Fruit fly (Drosophila melanogaster) whole organism, wandering third instar larva: Measurements from ENCODE around the gene fipi.

Experiments used
- Abd-B ChIP-seq: fragments of >200 bp; optimal IDR thresholded peaks from 2 replicates; lab custom pipeline; 2017; ENCODE audit warnings: missing biosample characterization, missing genetic modification characterization
- CG32264 ChIP-seq: fragments of 200-800 bp; sonication (Bioruptor generic); optimal IDR thresholded peaks from 2 replicates; lab custom pipeline; 2016; ENCODE audit warnings: missing biosample characterization, missing genetic modification characterization
- CrebA ChIP-seq: fragments of 200-800 bp; sonication (Bioruptor generic); optimal IDR thresholded peaks from 2 replicates; lab custom pipeline; 2016; ENCODE audit warnings: missing biosample characterization, mild to moderate bottlenecking, missing genetic modification characterization, borderline replicate concordance
- Dfd ChIP-seq: fragments of >200 bp; optimal IDR thresholded peaks from 2 replicates; lab custom pipeline; 2017; ENCODE audit warnings: missing biosample characterization, missing genetic modification characterization
- Dif ChIP-seq: fragments of 200-275, 200-300 bp; sonication (Bioruptor generic); optimal IDR thresholded peaks from 2 replicates; lab custom pipeline; 2018; ENCODE audit warnings: missing biosample characterization, missing genetic modification characterization; ENCODE audit not compliant: partially characterized antibody
- GATAd ChIP-seq: sonication (Bioruptor generic); optimal IDR thresholded peaks from 2 replicates; lab custom pipeline; 2016; ENCODE audit warnings: missing biosample characterization, missing genetic modification characterization
- Hnf4 ChIP-seq: fragments of 200-800 bp; sonication (Bioruptor generic); optimal IDR thresholded peaks from 2 replicates; lab custom pipeline; 2016; ENCODE audit warnings: missing biosample characterization, mild to moderate bottlenecking, missing genetic modification characterization
- Hr78 ChIP-seq: fragments of >200 bp; optimal IDR thresholded peaks from 2 replicates; lab custom pipeline; 2017; ENCODE audit warnings: missing biosample characterization, missing genetic modification characterization
- Jra ChIP-seq: sonication (Bioruptor generic); optimal IDR thresholded peaks from 2 replicates; lab custom pipeline; 2016; ENCODE audit warnings: missing biosample characterization, missing genetic modification characterization
- Mio ChIP-seq: sonication (Bioruptor generic); optimal IDR thresholded peaks from 2 replicates; lab custom pipeline; 2016; ENCODE audit warnings: missing biosample characterization, missing genetic modification characterization
- Myc ChIP-seq: fragments of >200 bp; optimal IDR thresholded peaks from 2 replicates; lab custom pipeline; 2017
- OdsH ChIP-seq: fragments of 200-800 bp; sonication (Bioruptor generic); optimal IDR thresholded peaks from 2 replicates; lab custom pipeline; 2016; ENCODE audit warnings: missing biosample characterization, mild to moderate bottlenecking, missing genetic modification characterization
- Rel ChIP-seq, 2 experiments: fragments of 200-800 bp; sonication (Bioruptor generic) in 1 of 2; optimal IDR thresholded peaks; 2 replicates in 1 of 2; 3 replicates in 1 of 2; lab custom pipeline; 2016 to 2019; ENCODE audit warnings: mild to moderate bottlenecking in 2 of 2, missing biosample characterization in 2 of 2, missing genetic modification characterization in 2 of 2, moderate library complexity in 1 of 2
- Sp1 ChIP-seq: fragments of 200-800 bp; sonication (Bioruptor generic); optimal IDR thresholded peaks from 3 replicates; lab custom pipeline; 2019; ENCODE audit warnings: missing biosample characterization, mild to moderate bottlenecking, missing genetic modification characterization, moderate library complexity
- Vsx2 ChIP-seq: fragments of 200-300, 225-300 bp; sonication (Bioruptor generic); optimal IDR thresholded peaks from 2 replicates; lab custom pipeline; 2018; ENCODE audit warnings: missing biosample characterization, missing genetic modification characterization; ENCODE audit not compliant: partially characterized antibody
- br ChIP-seq: fragments of 200-800 bp; sonication (Bioruptor generic); optimal IDR thresholded peaks from 2 replicates; lab custom pipeline; 2016; ENCODE audit warnings: missing biosample characterization, missing genetic modification characterization
- dl ChIP-seq, 2 experiments: fragments of 175-275, 200-275 bp in 1 of 2; fragments of 200-275 bp in 1 of 2; sonication (Bioruptor generic); optimal IDR thresholded peaks; lab custom pipeline; 2018; ENCODE audit warnings: mild to moderate bottlenecking in 2 of 2, missing biosample characterization in 2 of 2, missing genetic modification characterization in 2 of 2, moderate library complexity in 2 of 2; ENCODE audit not compliant: partially characterized antibody in 2 of 2, insufficient read depth in 1 of 2
- dmrt93B ChIP-seq: fragments of 200-800 bp; sonication (Bioruptor generic); optimal IDR thresholded peaks from 2 replicates; lab custom pipeline; 2018; ENCODE audit warnings: missing biosample characterization, mild to moderate bottlenecking, missing genetic modification characterization
- ey ChIP-seq: fragments of 200-800 bp; sonication (Bioruptor generic); optimal IDR thresholded peaks from 2 replicates; lab custom pipeline; 2016; ENCODE audit warnings: missing biosample characterization, missing genetic modification characterization
- foxo ChIP-seq, 2 experiments: fragments of 200-800 bp; sonication (Bioruptor generic); optimal IDR thresholded peaks; 2 replicates in 1 of 2; 3 replicates in 1 of 2; lab custom pipeline; 2016 to 2017; ENCODE audit warnings: missing biosample characterization in 2 of 2, missing genetic modification characterization in 2 of 2
- h ChIP-seq: fragments of 200-800 bp; sonication (Bioruptor generic); optimal IDR thresholded peaks from 3 replicates; lab custom pipeline; 2016; ENCODE audit warnings: missing biosample characterization, mild to moderate bottlenecking, missing genetic modification characterization
- lola ChIP-seq: fragments of >200 bp; optimal IDR thresholded peaks from 2 replicates; lab custom pipeline; 2017; ENCODE audit warnings: missing biosample characterization, missing genetic modification characterization
- pan ChIP-seq: fragments of >200 bp; optimal IDR thresholded peaks from 2 replicates; lab custom pipeline; 2017
- rgr ChIP-seq: fragments of 200-800 bp; sonication (Bioruptor generic); optimal IDR thresholded peaks from 3 replicates; lab custom pipeline; 2016; ENCODE audit warnings: missing biosample characterization, mild to moderate bottlenecking, missing genetic modification characterization
- tai ChIP-seq: sonication (Bioruptor generic); optimal IDR thresholded peaks from 2 replicates; lab custom pipeline; 2016; ENCODE audit warnings: missing biosample characterization, missing genetic modification characterization
- usp ChIP-seq: fragments of >200 bp; optimal IDR thresholded peaks from 2 replicates; lab custom pipeline; 2017; ENCODE audit warnings: missing biosample characterization, missing genetic modification characterization

The fipi gene

dm6 chr2L:4726021-4726420 is 67.8 kb downstream of the fipi start:
- TF ChIP-seq CG32264 (GFP tag; lab: Kevin White, UChicago) (no peak), Dif (GFP tag; lab: Kevin White, UChicago) (peak; percentile 67), Hnf4 (GFP tag; lab: Kevin White, UChicago) (no peak), Sp1 (GFP tag; lab: Kevin White, UChicago) (no peak), Jra (GFP tag; lab: Kevin White, UChicago) (no peak), usp (GFP tag; lab: Kevin White, UChicago) (no peak), Myc (lab: Kevin White, UChicago) (no peak), lola (GFP tag; lab: Kevin White, UChicago) (no peak), Vsx2 (GFP tag; lab: Kevin White, UChicago) (peak; percentile 39)

- TF ChIP-seq Dif (GFP tag; lab: Kevin White, UChicago) = no peak
- no peak for TF ChIP-seq Rel (GFP tag; optimal IDR thresholded peaks at IDR 0.05; lab: Kevin White, UChicago)
- TF ChIP-seq Rel (tag; optimal IDR thresholded peaks at IDR 0.05; lab: Kevin White, UChicago) = no peak
- TF ChIP-seq Hnf4 (GFP tag; lab: Kevin White, UChicago) = no peak
- no peak for TF ChIP-seq OdsH
- TF ChIP-seq ey (GFP tag; lab: Kevin White, UChicago) = no peak
- TF ChIP-seq h (GFP tag; lab: Kevin White, UChicago) = no peak
- no peak for TF ChIP-seq rgr (GFP tag; lab: Kevin White, UChicago)
- TF ChIP-seq Dfd = no peak
- no peak for TF ChIP-seq Mio (GFP tag; lab: Kevin White, UChicago)
- no peak for TF ChIP-seq dl (GFP tag; optimal IDR thresholded peaks at IDR 0.05; lab: Kevin White, UChicago; ENCODE audit: insufficient read depth in 1 of 2, partially characterized antibody in 2 of 2)
- no peak for TF ChIP-seq tai
- TF ChIP-seq CrebA = no peak
- no peak for TF ChIP-seq Abd-B
These were observed 92.5 kb downstream of the fipi start, which contains the start of gene Taf12L for dm6 chr2L:4701385-4701784. Gene Taf12L, minus strand, starts transcription at chr2L:4701485.

dm6 chr2L:4698837-4699236 is 95.0 kb downstream of the fipi start:
- TF ChIP-seq ey (GFP tag; lab: Kevin White, UChicago) (no peak), Hnf4 (GFP tag; lab: Kevin White, UChicago) (no peak), Dfd (peak; percentile 52), CG32264 (GFP tag; lab: Kevin White, UChicago) (no peak)

- TF ChIP-seq tai (no peak), rgr (GFP tag; lab: Kevin White, UChicago) (no peak), pan (lab: Kevin White, UChicago) (no peak), Rel (GFP tag; optimal IDR thresholded peaks at IDR 0.05; lab: Kevin White, UChicago) (no peak), Rel (tag; optimal IDR thresholded peaks at IDR 0.05; lab: Kevin White, UChicago) (no peak), OdsH (no peak), lola (GFP tag; lab: Kevin White, UChicago) (no peak), Dif (GFP tag; lab: Kevin White, UChicago) (no peak), CG32264 (GFP tag; lab: Kevin White, UChicago) (no peak), br (GFP tag; lab: Kevin White, UChicago) (no peak)
These were observed 99.4 kb downstream of the fipi start, which contains the start of gene dcma for dm6 chr2L:4694421-4694820. Gene dcma, plus strand, starts transcription at chr2L:4694721.

dm6 chr2L:4690602-4691001 is 103.2 kb downstream of the fipi start, which contains the start of gene CG3251:
Gene CG3251, minus strand, starts transcription at chr2L:4690702.
- TF ChIP-seq foxo (GFP tag; optimal IDR thresholded peaks at IDR 0.05; lab: Kevin White, UChicago) = no peak
- no peak for TF ChIP-seq dmrt93B (GFP tag; lab: Kevin White, UChicago)
- TF ChIP-seq Hnf4 (GFP tag; lab: Kevin White, UChicago) = no peak
- TF ChIP-seq h (GFP tag; lab: Kevin White, UChicago) = no peak
- no peak for TF ChIP-seq Dfd
- no peak for TF ChIP-seq Vsx2 (GFP tag; lab: Kevin White, UChicago)
- no peak for TF ChIP-seq Hr78 (GFP tag; lab: Kevin White, UChicago)
- TF ChIP-seq CG32264 (GFP tag; lab: Kevin White, UChicago) = no peak
- TF ChIP-seq Rel (GFP tag; optimal IDR thresholded peaks at IDR 0.05; lab: Kevin White, UChicago) = no peak
- TF ChIP-seq Rel (tag; optimal IDR thresholded peaks at IDR 0.05; lab: Kevin White, UChicago) = no peak
- no peak for TF ChIP-seq Abd-B
- no peak for TF ChIP-seq GATAd (GFP tag; lab: Kevin White, UChicago)

DNA sequence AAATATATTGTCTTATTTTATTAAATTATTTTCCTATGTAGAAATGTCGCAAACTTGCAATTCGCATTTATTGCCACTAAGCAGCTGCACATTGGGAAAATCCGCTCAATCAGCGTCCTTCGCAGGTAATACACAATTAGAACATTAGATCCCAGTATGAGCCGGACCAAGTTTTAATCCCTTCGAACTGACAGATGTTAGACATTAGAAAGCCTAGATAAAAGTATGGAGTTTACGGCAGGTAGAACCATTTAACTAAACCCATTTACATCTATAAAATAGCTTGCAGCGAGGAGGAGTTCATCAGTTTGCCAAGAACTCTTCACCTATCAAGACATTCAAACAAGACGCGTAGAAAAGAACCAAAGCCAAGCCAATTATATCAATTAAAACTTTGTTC is 106.6 kb downstream of the fipi start, which contains the start of gene Elba3:
Gene Elba3 (plus strand): TSS at position 301 of the 400 bp plus-strand sequence.
- TF ChIP-seq foxo (GFP tag; optimal IDR thresholded peaks at IDR 0.05; lab: Kevin White, UChicago) (no peak), pan (lab: Kevin White, UChicago) (no peak), Jra (GFP tag; lab: Kevin White, UChicago) (no peak)
